Fruit fly (Drosophila melanogaster): ENCODE measurements around the gene CG7579.

dm6 chr3L:15720224-15720623, 37.0 kb upstream of the CG7579 start:
- TF ChIP-seq Sox102F (GFP tag; optimal IDR thresholded peaks at IDR 0.05) = no peak
- TF ChIP-seq CG7368 (GFP tag; optimal IDR thresholded peaks at IDR 0.05) = no peak
